Fruit fly (Drosophila melanogaster) whole organism, embryonic: ENCODE measurements around the gene Glt.

Source experiments
- B-H2 ChIP-seq: fragments of 200-800 bp; sonication (Bioruptor generic); optimal IDR thresholded peaks from 2 replicates; lab custom pipeline; 2018; ENCODE audit warnings: missing biosample characterization, mild to moderate bottlenecking, missing genetic modification characterization
- BtbVII ChIP-seq: fragments of 200-800 bp; sonication (Bioruptor generic); optimal IDR thresholded peaks from 3 replicates; lab custom pipeline; 2017; ENCODE audit warnings: missing biosample characterization, mild to moderate bottlenecking, missing genetic modification characterization
- C15 ChIP-seq: fragments of 200-800 bp; sonication (Bioruptor generic); IDR thresholded peaks from 3 replicates; pipeline ENCODE4 v1.3.6; 2022; ENCODE audit warnings: missing biosample characterization, missing genetic modification characterization
- CG10274 ChIP-seq: fragments of 200-800 bp; sonication (Bioruptor generic); optimal IDR thresholded peaks from 3 replicates; lab custom pipeline; 2017; ENCODE audit warnings: missing biosample characterization, mild to moderate bottlenecking, missing genetic modification characterization
- CG10543 ChIP-seq: fragments of 200-800 bp; sonication (Bioruptor generic); optimal IDR thresholded peaks from 3 replicates; lab custom pipeline; 2017; ENCODE audit warnings: missing biosample characterization, mild to moderate bottlenecking, missing genetic modification characterization, moderate library complexity
- CG11398 ChIP-seq: fragments of 200-800 bp; sonication (Bioruptor generic); optimal IDR thresholded peaks from 2 replicates; lab custom pipeline; 2016; ENCODE audit warnings: missing biosample characterization, missing genetic modification characterization
- CG12769 ChIP-seq: fragments of 200-800 bp; sonication (Bioruptor generic); optimal IDR thresholded peaks from 2 replicates; lab custom pipeline; 2019; ENCODE audit warnings: missing biosample characterization, mild to moderate bottlenecking, missing genetic modification characterization, moderate library complexity
- CG14965 ChIP-seq: fragments of 200-800 bp; sonication (Bioruptor generic); optimal IDR thresholded peaks from 2 replicates; lab custom pipeline; 2016; ENCODE audit warnings: missing biosample characterization, missing genetic modification characterization, borderline replicate concordance
- CG15601 ChIP-seq: fragments of 200-800 bp; sonication (Bioruptor generic); optimal IDR thresholded peaks from 3 replicates; lab custom pipeline; 2019; ENCODE audit warnings: missing biosample characterization, mild to moderate bottlenecking, missing genetic modification characterization, moderate library complexity
- CG17328 ChIP-seq: fragments of 200-800 bp; sonication (Bioruptor generic); IDR thresholded peaks from 2 replicates; pipeline ENCODE4 v1.3.6; 2022; ENCODE audit warnings: missing biosample characterization, missing genetic modification characterization
- CG18599 ChIP-seq: fragments of 200-800 bp; sonication (Bioruptor generic); optimal IDR thresholded peaks from 3 replicates; lab custom pipeline; 2017; ENCODE audit warnings: missing biosample characterization, missing genetic modification characterization, mild to moderate bottlenecking, moderate library complexity, missing genetic modification reagents
- CG4360 ChIP-seq: fragments of 200-800 bp; sonication (Bioruptor generic); IDR thresholded peaks from 2 replicates; pipeline ENCODE4 v1.3.6; 2022; ENCODE audit warnings: missing biosample characterization, missing genetic modification characterization
- CG4424 ChIP-seq: fragments of 200-800 bp; sonication (Bioruptor generic); optimal IDR thresholded peaks from 3 replicates; lab custom pipeline; 2016; ENCODE audit warnings: missing biosample characterization, missing genetic modification characterization
- CG4707 ChIP-seq: fragments of 200-800 bp; sonication (Bioruptor generic); optimal IDR thresholded peaks from 2 replicates; lab custom pipeline; 2018; ENCODE audit warnings: missing biosample characterization, mild to moderate bottlenecking, missing genetic modification characterization, moderate library complexity
- CG6654 ChIP-seq: fragments of 200-800 bp; sonication (Bioruptor generic); optimal IDR thresholded peaks from 2 replicates; lab custom pipeline; 2017; ENCODE audit warnings: missing biosample characterization, mild to moderate bottlenecking, missing genetic modification characterization
- CG7271 ChIP-seq: fragments of 200-800 bp; sonication (Bioruptor generic); optimal IDR thresholded peaks from 2 replicates; lab custom pipeline; 2018; ENCODE audit warnings: missing biosample characterization, mild to moderate bottlenecking, missing genetic modification characterization, moderate library complexity
- CG7372 ChIP-seq: fragments of 200-800 bp; sonication (Bioruptor generic); IDR thresholded peaks from 2 replicates; pipeline ENCODE4 v1.3.6; 2022; ENCODE audit warnings: missing biosample characterization, missing genetic modification characterization
- CG9876 ChIP-seq: fragments of 200-800 bp; sonication (Bioruptor generic); optimal IDR thresholded peaks from 2 replicates; lab custom pipeline; 2016; ENCODE audit warnings: missing biosample characterization, missing genetic modification characterization
- CoRest ChIP-seq: fragments of 200-800 bp; sonication (Bioruptor generic); optimal IDR thresholded peaks from 3 replicates; lab custom pipeline; 2018; ENCODE audit warnings: missing biosample characterization, mild to moderate bottlenecking, missing genetic modification characterization, moderate library complexity
- D19B ChIP-seq: fragments of 200-800 bp; sonication (Bioruptor generic); optimal IDR thresholded peaks from 2 replicates; lab custom pipeline; 2017; ENCODE audit warnings: missing biosample characterization, mild to moderate bottlenecking, missing genetic modification characterization
- Deaf1 ChIP-seq: fragments of 200-800 bp; optimal IDR thresholded peaks from 3 replicates; lab custom pipeline; 2019; ENCODE audit warnings: missing biosample characterization, mild to moderate bottlenecking, missing genetic modification characterization, moderate library complexity
- Dip3 ChIP-seq: fragments of 200-800 bp; sonication (Bioruptor generic); optimal IDR thresholded peaks from 3 replicates; lab custom pipeline; 2016; ENCODE audit warnings: missing biosample characterization, missing genetic modification characterization
- Fer1 ChIP-seq: fragments of 200-800 bp; sonication (Bioruptor generic); optimal IDR thresholded peaks from 2 replicates; lab custom pipeline; 2017; ENCODE audit warnings: missing biosample characterization, mild to moderate bottlenecking, missing genetic modification characterization
- Hmr ChIP-seq: fragments of 200-800 bp; sonication (Bioruptor generic); optimal IDR thresholded peaks from 3 replicates; lab custom pipeline; 2017; ENCODE audit warnings: mild to moderate bottlenecking, missing biosample characterization, missing genetic modification reagents, missing genetic modification characterization
- Hr51 ChIP-seq, 2 experiments: fragments of 200-800 bp; sonication (Bioruptor generic); optimal IDR thresholded peaks; 2 replicates in 1 of 2; 3 replicates in 1 of 2; lab custom pipeline; 2016 to 2018; ENCODE audit warnings: missing biosample characterization in 2 of 2, missing genetic modification characterization in 2 of 2, mild to moderate bottlenecking in 1 of 2, moderate library complexity in 1 of 2
- Med ChIP-seq: fragments of 200-800 bp; sonication (Bioruptor generic); peaks from one replicate; lab custom pipeline; 2016; ENCODE audit warnings: missing biosample characterization, missing genetic modification characterization, mild to moderate bottlenecking, inconsistent platforms, moderate library complexity
- NC2β ChIP-seq: fragments of 200-800 bp; sonication (Bioruptor generic); optimal IDR thresholded peaks from 2 replicates; lab custom pipeline; 2016; ENCODE audit warnings: missing biosample characterization, missing genetic modification characterization
- Xrp1 ChIP-seq: fragments of 200-800 bp; sonication (Bioruptor generic); IDR thresholded peaks from 2 replicates; pipeline ENCODE4 v1.3.6; 2022; ENCODE audit warnings: missing biosample characterization, missing genetic modification characterization
- ab ChIP-seq: fragments of 200-800 bp; sonication (Bioruptor generic); optimal IDR thresholded peaks from 2 replicates; lab custom pipeline; 2016; ENCODE audit warnings: missing biosample characterization, missing genetic modification characterization
- ac ChIP-seq: fragments of 200-800 bp; sonication (Bioruptor generic); optimal IDR thresholded peaks from 3 replicates; lab custom pipeline; 2017; ENCODE audit warnings: missing biosample characterization, mild to moderate bottlenecking, missing genetic modification characterization
- ase ChIP-seq: fragments of 200-800 bp; sonication (Bioruptor generic); IDR thresholded peaks from 3 replicates; pipeline ENCODE4 v1.3.6; 2022; ENCODE audit warnings: missing biosample characterization, missing genetic modification characterization
- caup ChIP-seq: fragments of 200-800 bp; sonication (Bioruptor generic); optimal IDR thresholded peaks from 3 replicates; lab custom pipeline; 2017; ENCODE audit warnings: missing biosample characterization, mild to moderate bottlenecking, missing genetic modification characterization, moderate library complexity; ENCODE audit not compliant: severe bottlenecking
- dm ChIP-seq: fragments of 200-800 bp; sonication (Bioruptor generic); optimal IDR thresholded peaks from 3 replicates; lab custom pipeline; 2016; ENCODE audit warnings: missing biosample characterization, missing genetic modification characterization
- exex ChIP-seq: fragments of 200-800 bp; sonication (Bioruptor generic); optimal IDR thresholded peaks from 4 replicates; lab custom pipeline; 2018; ENCODE audit warnings: missing biosample characterization, mild to moderate bottlenecking, missing genetic modification characterization, moderate library complexity
- gcm ChIP-seq: fragments of 200-800 bp; sonication (Bioruptor generic); optimal IDR thresholded peaks from 2 replicates; lab custom pipeline; 2019; ENCODE audit warnings: missing biosample characterization, mild to moderate bottlenecking, missing genetic modification characterization, moderate library complexity
- gro ChIP-seq: fragments of 200-800 bp; sonication (Bioruptor generic); optimal IDR thresholded peaks from 2 replicates; lab custom pipeline; 2016; ENCODE audit warnings: missing biosample characterization, missing genetic modification characterization
- gsb-n ChIP-seq: fragments of 200-800 bp; sonication (Bioruptor generic); optimal IDR thresholded peaks from 3 replicates; lab custom pipeline; 2018; ENCODE audit warnings: missing biosample characterization, mild to moderate bottlenecking, missing genetic modification characterization
- hb ChIP-seq: fragments of 200-800 bp; sonication (Bioruptor generic); IDR thresholded peaks from 3 replicates; pipeline ENCODE4 v1.3.6; 2022; ENCODE audit warnings: missing biosample characterization, missing genetic modification characterization; ENCODE audit not compliant: partially characterized antibody
- lilli ChIP-seq: fragments of 200-800 bp; sonication (Bioruptor generic); optimal IDR thresholded peaks from 3 replicates; lab custom pipeline; 2016; ENCODE audit warnings: missing biosample characterization, missing genetic modification characterization
- mld ChIP-seq: fragments of 200-800 bp; sonication (Bioruptor generic); IDR thresholded peaks from 3 replicates; pipeline ENCODE4 v1.3.6; 2022; ENCODE audit warnings: missing biosample characterization, missing genetic modification characterization; ENCODE audit not compliant: partially characterized antibody
- p53 ChIP-seq: fragments of 200-800 bp; sonication (Bioruptor generic); optimal IDR thresholded peaks from 2 replicates; lab custom pipeline; 2016; ENCODE audit warnings: missing biosample characterization, missing genetic modification characterization
- ranshi ChIP-seq: fragments of 200-800 bp; sonication (Bioruptor generic); IDR thresholded peaks from 2 replicates; pipeline ENCODE4 v1.3.6; 2022; ENCODE audit warnings: missing biosample characterization, missing genetic modification characterization
- ro ChIP-seq: fragments of 200-800 bp; sonication (Bioruptor generic); IDR thresholded peaks from 2 replicates; pipeline ENCODE4 v1.3.6; 2022; ENCODE audit warnings: missing biosample characterization, missing genetic modification characterization
- row ChIP-seq: fragments of 200-800 bp; sonication (Bioruptor generic); IDR thresholded peaks from 3 replicates; pipeline ENCODE4 v1.3.6; 2022; ENCODE audit warnings: missing biosample characterization, missing genetic modification characterization
- sd ChIP-seq: fragments of 200-800 bp; sonication (Bioruptor generic); optimal IDR thresholded peaks from 3 replicates; lab custom pipeline; 2018; ENCODE audit warnings: missing biosample characterization, mild to moderate bottlenecking, missing genetic modification characterization, moderate library complexity
- seq ChIP-seq: fragments of 200-800 bp; sonication (Bioruptor generic); IDR thresholded peaks from 2 replicates; pipeline ENCODE4 v1.3.6; 2022; ENCODE audit warnings: missing biosample characterization, missing genetic modification characterization
- sim ChIP-seq: fragments of 200-800 bp; sonication (Bioruptor generic); IDR thresholded peaks from 2 replicates; pipeline ENCODE4 v1.3.6; 2022; ENCODE audit warnings: missing biosample characterization, missing genetic modification characterization
- sisA ChIP-seq: fragments of 200-800 bp; sonication (Bioruptor generic); IDR thresholded peaks from 2 replicates; pipeline ENCODE4 v1.3.6; 2022; ENCODE audit warnings: missing biosample characterization, missing genetic modification characterization
- sob ChIP-seq: fragments of 200-800 bp; sonication (Bioruptor generic); IDR thresholded peaks from 2 replicates; pipeline ENCODE4 v1.3.6; 2022; ENCODE audit warnings: missing biosample characterization, missing genetic modification characterization
- sug ChIP-seq: fragments of 200-800 bp; optimal IDR thresholded peaks from 2 replicates; lab custom pipeline; 2019; ENCODE audit warnings: missing biosample characterization, mild to moderate bottlenecking, missing genetic modification characterization, moderate library complexity
- ttk ChIP-seq: fragments of 200-800 bp; sonication (Bioruptor generic); IDR thresholded peaks from 2 replicates; pipeline ENCODE4 v2.1.2; 2022; ENCODE audit warnings: missing biosample characterization, missing genetic modification characterization

The Glt gene

DNA sequence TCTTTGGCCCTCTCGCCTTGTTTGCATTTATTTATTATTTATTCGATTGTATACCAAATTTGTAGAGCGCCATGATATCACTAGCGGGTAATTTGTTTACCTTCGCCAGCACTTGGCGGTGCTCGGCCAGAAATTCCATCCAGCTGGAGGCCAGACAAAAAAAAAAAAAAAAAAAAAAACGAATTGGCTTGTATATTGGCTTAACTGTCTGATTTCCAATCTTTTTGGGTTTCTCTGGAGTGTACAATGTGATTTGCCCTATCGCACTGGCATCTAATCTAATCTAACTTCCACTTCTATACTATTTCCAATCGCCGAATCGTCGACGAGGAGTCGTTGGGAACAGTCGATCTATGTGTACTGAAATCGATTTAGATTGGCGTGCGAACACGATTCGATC is 47.3 kb downstream of the Glt start (continued):
- TF ChIP-seq CG10543 (peak; percentile 58), caup (GFP tag; lab: Kevin White, UChicago) (peak; percentile 27), lilli (GFP tag; lab: Kevin White, UChicago) (no peak), ttk (GFP tag; lab: Robert Waterston, UW) (no peak), ab (GFP tag; lab: Kevin White, UChicago) (no peak), ro (GFP tag; lab: Robert Waterston, UW) (no peak), C15 (GFP tag; lab: Robert Waterston, UW) (no peak), B-H2 (GFP tag; lab: Kevin White, UChicago) (peak; percentile 9), CG12769 (tag; lab: Kevin White, UChicago) (peak; percentile 59), dm (GFP tag; lab: Kevin White, UChicago) (no peak), CG7372 (GFP tag; lab: Robert Waterston, UW) (no peak), mld (no peak), Fer1 (GFP tag; lab: Kevin White, UChicago) (no peak), Dip3 (no peak), CG14965 (GFP tag; lab: Kevin White, UChicago) (no peak), ranshi (no peak), CG4707 (GFP tag; lab: Kevin White, UChicago) (no peak), CG4424 (GFP tag; lab: Kevin White, UChicago) (no peak), sisA (GFP tag; lab: Robert Waterston, UW) (no peak), Hmr (GFP tag; lab: Kevin White, UChicago) (peak; percentile 38), CG10274 (GFP tag; lab: Kevin White, UChicago) (peak; percentile 12), D19B (GFP tag; lab: Kevin White, UChicago) (no peak), CG15601 (tag; lab: Kevin White, UChicago) (no peak), sob (GFP tag; lab: Robert Waterston, UW) (peak; percentile 38; the same call in 1 of the 2 replicates), ase (GFP tag; lab: Robert Waterston, UW) (no peak), Hr51 (GFP tag; optimal IDR thresholded peaks at IDR 0.05; lab: Kevin White, UChicago) (no peak), CG11398 (GFP tag; lab: Kevin White, UChicago) (no peak), gsb-n (no peak), sim (GFP tag; lab: Robert Waterston, UW) (no peak), gcm (no peak), Xrp1 (GFP tag; lab: Robert Waterston, UW) (no peak), hb (GFP tag; lab: Robert Waterston, UW) (no peak), sd (tag; lab: Kevin White, UChicago) (peak; percentile 93), exex (tag; lab: Kevin White, UChicago) (peak; percentile 96), Deaf1 (tag; lab: Kevin White, UChicago) (peak; percentile 42), gro (peak; percentile 66), sug (tag; lab: Kevin White, UChicago) (peak; percentile 83), CG4360 (GFP tag; lab: Robert Waterston, UW) (no peak), p53 (GFP tag; lab: Kevin White, UChicago) (no peak), CoRest (tag; lab: Kevin White, UChicago) (no peak), CG18599 (GFP tag; lab: Kevin White, UChicago) (peak; percentile 33), Med (GFP tag; lab: Kevin White, UChicago) (peak; percentile 54), CG17328 (GFP tag; lab: Robert Waterston, UW) (no peak), CG7271 (tag; lab: Kevin White, UChicago) (no peak), row (GFP tag; lab: Robert Waterston, UW) (no peak), BtbVII (GFP tag; lab: Kevin White, UChicago) (no peak), NC2β (no peak), CG9876 (GFP tag; lab: Kevin White, UChicago) (no peak), ac (no peak), CG6654 (GFP tag; lab: Kevin White, UChicago) (no peak), seq (GFP tag; lab: Robert Waterston, UW) (peak; percentile 40)
